Fruit fly (Drosophila melanogaster): ENCODE measurements around the gene Dph4.

Dph4 gene

dm6 chr3R:5620387-5620956 is 3.5 kb downstream of the Dph4 start (continued):
- peak; percentile 41 for TF ChIP-seq Mad (GFP tag; optimal IDR thresholded peaks at IDR 0.05)
- peak; percentile 64 for TF ChIP-seq Meics (GFP tag; optimal IDR thresholded peaks at IDR 0.05)
- peak; percentile 75 for TF ChIP-seq CG9727 (GFP tag; optimal IDR thresholded peaks at IDR 0.05)
- TF ChIP-seq Doc2 (GFP tag; IDR thresholded peaks at IDR 0.05): no peak
- no peak for TF ChIP-seq insv (GFP tag; optimal IDR thresholded peaks at IDR 0.05)
- TF ChIP-seq phol (tag; optimal IDR thresholded peaks at IDR 0.05): peak; percentile 71
- peak; percentile 95 for TF ChIP-seq grn (GFP tag; optimal IDR thresholded peaks at IDR 0.05)
- no peak for TF ChIP-seq dan (GFP tag; IDR thresholded peaks at IDR 0.05)
- TF ChIP-seq hb (GFP tag; IDR thresholded peaks at IDR 0.05; ENCODE audit: partially characterized antibody): no peak
- TF ChIP-seq CG18011 (GFP tag; optimal IDR thresholded peaks at IDR 0.05): no peak
- no peak for TF ChIP-seq CG13287 (GFP tag; IDR thresholded peaks at IDR 0.05; ENCODE audit: partially characterized antibody)
- TF ChIP-seq fru (optimal IDR thresholded peaks at IDR 0.05): no peak
- TF ChIP-seq Gsc (GFP tag; IDR thresholded peaks at IDR 0.05): peak; percentile 13; the same call in 1 of the 2 replicates
- peak; percentile 48 for TF ChIP-seq slp2 (GFP tag; optimal IDR thresholded peaks at IDR 0.05)
- TF ChIP-seq dysf (GFP tag; IDR thresholded peaks at IDR 0.05): peak; percentile 70
- TF ChIP-seq E2f1 (GFP tag; IDR thresholded peaks at IDR 0.05): peak; percentile 23; the same call in 1 of the 2 replicates
- peak; percentile 73 for TF ChIP-seq Asciz (GFP tag; optimal IDR thresholded peaks at IDR 0.05)
- peak; percentile 70 for TF ChIP-seq CG7786 (GFP tag; optimal IDR thresholded peaks at IDR 0.05)
- peak; percentile 47 for TF ChIP-seq tap (tag; optimal IDR thresholded peaks at IDR 0.05)
- peak; percentile 3 for TF ChIP-seq CG3281 (GFP tag; optimal IDR thresholded peaks at IDR 0.05)
- TF ChIP-seq lmd (GFP tag; IDR thresholded peaks at IDR 0.05): peak; percentile 69
- peak; percentile 40 for TF ChIP-seq CG1792 (GFP tag; optimal IDR thresholded peaks at IDR 0.05)
- TF ChIP-seq gcm (GFP tag; optimal IDR thresholded peaks at IDR 0.05): peak; percentile 38
- no peak for TF ChIP-seq CG12155 (GFP tag; optimal IDR thresholded peaks at IDR 0.05)
- TF ChIP-seq ewg (GFP tag; optimal IDR thresholded peaks at IDR 0.05): peak; percentile 49
- no peak for TF ChIP-seq tna (GFP tag; IDR thresholded peaks at IDR 0.05; ENCODE audit: partially characterized antibody)
- peak; percentile 39; the same call in 1 of the 2 replicates for TF ChIP-seq CG4404 (GFP tag; IDR thresholded peaks at IDR 0.05)
- no peak for TF ChIP-seq hth (optimal IDR thresholded peaks at IDR 0.05)
- TF ChIP-seq CG9797 (GFP tag; optimal IDR thresholded peaks at IDR 0.05): no peak
- TF ChIP-seq Hr3 (GFP tag; optimal IDR thresholded peaks at IDR 0.05): peak; percentile 68
- TF ChIP-seq scrt (GFP tag; optimal IDR thresholded peaks at IDR 0.05): peak; percentile 48
- TF ChIP-seq Dp (GFP tag; optimal IDR thresholded peaks at IDR 0.05): no peak
- no peak for TF ChIP-seq Hr39 (optimal IDR thresholded peaks at IDR 0.05)
- TF ChIP-seq CG3726 (GFP tag; IDR thresholded peaks at IDR 0.05): peak; percentile 59; the same call in 1 of the 3 replicates
- TF ChIP-seq CG30020 (tag; optimal IDR thresholded peaks at IDR 0.05): peak; percentile 17
- TF ChIP-seq mld (GFP tag; IDR thresholded peaks at IDR 0.05; ENCODE audit: partially characterized antibody): no peak
- peak; percentile 59 for TF ChIP-seq Hmr (GFP tag; optimal IDR thresholded peaks at IDR 0.05)
- no peak for TF ChIP-seq NK7.1 (GFP tag; optimal IDR thresholded peaks at IDR 0.05)
- TF ChIP-seq HHEX (GFP tag; optimal IDR thresholded peaks at IDR 0.05): peak; percentile 69
- TF ChIP-seq lola (GFP tag; optimal IDR thresholded peaks at IDR 0.05): peak in 1 of 3 experiments; percentile 67
- peak; percentile 18 for TF ChIP-seq mirr (GFP tag; optimal IDR thresholded peaks at IDR 0.05)
- peak in 1 of 2 experiments; percentile 65 for TF ChIP-seq Eip74EF (GFP tag; optimal IDR thresholded peaks at IDR 0.05)
- TF ChIP-seq ro (GFP tag; IDR thresholded peaks at IDR 0.05): no peak
- TF ChIP-seq pros (GFP tag; optimal IDR thresholded peaks at IDR 0.05): no peak
- peak; percentile 30 for TF ChIP-seq CG10274 (GFP tag; optimal IDR thresholded peaks at IDR 0.05)
- peak; percentile 38 for TF ChIP-seq CG3407 (GFP tag; optimal IDR thresholded peaks at IDR 0.05)
- TF ChIP-seq luna (GFP tag; optimal IDR thresholded peaks at IDR 0.05): peak; percentile 21
- 0 out of 2 replicates have a peak, but pooled peaks have one; percentile 35 for TF ChIP-seq peb (GFP tag; IDR thresholded peaks at IDR 0.05)
- peak; percentile 40 for TF ChIP-seq shn (GFP tag; optimal IDR thresholded peaks at IDR 0.05)
- TF ChIP-seq fu2 (GFP tag; optimal IDR thresholded peaks at IDR 0.05): peak; percentile 44
